Fruit fly (Drosophila melanogaster) whole organism, embryonic: ENCODE measurements around the gene eIF3d2.

Source experiments
- B-H2 ChIP-seq: fragments of 200-800 bp; sonication (Bioruptor generic); optimal IDR thresholded peaks from 2 replicates; lab custom pipeline; 2018; ENCODE audit warnings: missing biosample characterization, mild to moderate bottlenecking, missing genetic modification characterization
- Bteb2 ChIP-seq: fragments of 200-800 bp; sonication (Bioruptor generic); optimal IDR thresholded peaks from 2 replicates; lab custom pipeline; 2016; ENCODE audit warnings: missing biosample characterization, missing genetic modification characterization
- CG10267 ChIP-seq: fragments of 200-800 bp; sonication (Bioruptor generic); optimal IDR thresholded peaks from 2 replicates; lab custom pipeline; 2018; ENCODE audit warnings: missing biosample characterization, mild to moderate bottlenecking, missing genetic modification characterization, moderate library complexity
- CG11504 ChIP-seq: fragments of 200-800 bp; sonication (Bioruptor generic); optimal IDR thresholded peaks from 3 replicates; lab custom pipeline; 2019; ENCODE audit warnings: missing biosample characterization, mild to moderate bottlenecking, missing genetic modification characterization, moderate library complexity
- CG12236 ChIP-seq: fragments of 200-800 bp; sonication (Bioruptor generic); optimal IDR thresholded peaks from 2 replicates; lab custom pipeline; 2016; ENCODE audit warnings: missing biosample characterization, missing genetic modification characterization
- CG13287 ChIP-seq: fragments of 200-800 bp; sonication (Bioruptor generic); IDR thresholded peaks from 2 replicates; pipeline ENCODE4 v1.3.6; 2022; ENCODE audit warnings: missing biosample characterization, missing genetic modification characterization; ENCODE audit not compliant: partially characterized antibody
- CG14710 ChIP-seq: fragments of 200-800 bp; sonication (Bioruptor generic); optimal IDR thresholded peaks from 3 replicates; lab custom pipeline; 2019; ENCODE audit warnings: missing biosample characterization, mild to moderate bottlenecking, missing genetic modification characterization, moderate library complexity
- CG15696 ChIP-seq: fragments of 200-800 bp; sonication (Bioruptor generic); optimal IDR thresholded peaks from 2 replicates; lab custom pipeline; 2019; ENCODE audit warnings: missing biosample characterization, mild to moderate bottlenecking, missing genetic modification characterization, moderate library complexity
- CG16863 ChIP-seq: fragments of 200-800 bp; sonication (Bioruptor generic); optimal IDR thresholded peaks from 3 replicates; lab custom pipeline; 2016; ENCODE audit warnings: missing biosample characterization, missing genetic modification characterization
- CG18599 ChIP-seq: fragments of 200-800 bp; sonication (Bioruptor generic); optimal IDR thresholded peaks from 3 replicates; lab custom pipeline; 2017; ENCODE audit warnings: missing biosample characterization, missing genetic modification characterization, mild to moderate bottlenecking, moderate library complexity, missing genetic modification reagents
- CG2129 ChIP-seq: fragments of 200-800 bp; sonication (Bioruptor generic); IDR thresholded peaks from 2 replicates; pipeline ENCODE4 v1.3.6; 2022; ENCODE audit warnings: missing biosample characterization, missing genetic modification characterization; ENCODE audit not compliant: partially characterized antibody
- CG31224 ChIP-seq: fragments of 200-800 bp; sonication (Bioruptor generic); IDR thresholded peaks from 2 replicates; pipeline ENCODE4 v1.3.6; 2022; ENCODE audit warnings: missing biosample characterization, missing genetic modification characterization
- CG31388 ChIP-seq: fragments of 200-800 bp; sonication (Bioruptor generic); optimal IDR thresholded peaks from 2 replicates; lab custom pipeline; 2016; ENCODE audit warnings: missing biosample characterization, missing genetic modification characterization
- CG3407 ChIP-seq: fragments of 200-800 bp; sonication (Bioruptor generic); optimal IDR thresholded peaks from 2 replicates; lab custom pipeline; 2018; ENCODE audit warnings: missing biosample characterization, mild to moderate bottlenecking, missing genetic modification characterization
- CG42726 ChIP-seq: fragments of 200-800 bp; sonication (Bioruptor generic); IDR thresholded peaks from 2 replicates; pipeline ENCODE4 v1.3.6; 2022; ENCODE audit warnings: missing biosample characterization, missing genetic modification characterization; ENCODE audit not compliant: partially characterized antibody
- CG8359 ChIP-seq: fragments of 200-800 bp; sonication (Bioruptor generic); optimal IDR thresholded peaks from 2 replicates; lab custom pipeline; 2017; ENCODE audit warnings: missing biosample characterization, mild to moderate bottlenecking, missing genetic modification characterization, borderline replicate concordance
- Camta ChIP-seq: fragments of 200-800 bp; sonication (Bioruptor generic); optimal IDR thresholded peaks from 2 replicates; lab custom pipeline; 2016; ENCODE audit warnings: missing biosample characterization, missing genetic modification characterization
- CkIIα-i1 ChIP-seq: fragments of 200-800 bp; sonication (Bioruptor generic); IDR thresholded peaks from 2 replicates; pipeline ENCODE4 v1.3.6; 2022; ENCODE audit warnings: missing biosample characterization, missing genetic modification characterization
- Dip2 ChIP-seq: fragments of 200-800 bp; sonication (Bioruptor generic); IDR thresholded peaks from 2 replicates; pipeline ENCODE4 v1.3.6; 2022; ENCODE audit warnings: missing biosample characterization, missing genetic modification characterization
- Dll ChIP-seq: fragments of 200-800 bp; sonication (Bioruptor generic); IDR thresholded peaks from 4 replicates; pipeline ENCODE4 v1.3.6; 2022; ENCODE audit warnings: missing biosample characterization, missing genetic modification characterization; ENCODE audit not compliant: partially characterized antibody
- HLH54F ChIP-seq: fragments of 200-800 bp; sonication (Bioruptor generic); optimal IDR thresholded peaks from 3 replicates; lab custom pipeline; 2016; ENCODE audit warnings: missing biosample characterization, missing genetic modification characterization
- Hey ChIP-seq: fragments of 200-800 bp; sonication (Bioruptor generic); optimal IDR thresholded peaks from 3 replicates; lab custom pipeline; 2018; ENCODE audit warnings: missing biosample characterization, mild to moderate bottlenecking, missing genetic modification characterization
- Hr3 ChIP-seq: fragments of 200-800 bp; sonication (Bioruptor generic); optimal IDR thresholded peaks from 3 replicates; lab custom pipeline; 2016; ENCODE audit warnings: missing biosample characterization, missing genetic modification characterization
- MTF-1 ChIP-seq: fragments of 200-800 bp; sonication (Bioruptor generic); optimal IDR thresholded peaks from 2 replicates; lab custom pipeline; 2018; ENCODE audit warnings: missing biosample characterization, mild to moderate bottlenecking, missing genetic modification characterization, borderline replicate concordance
- Opbp ChIP-seq: fragments of 200-800 bp; sonication (Bioruptor generic); IDR thresholded peaks from 3 replicates; pipeline ENCODE4 v1.3.6; 2022; ENCODE audit warnings: missing biosample characterization, missing genetic modification characterization; ENCODE audit not compliant: partially characterized antibody
- Rfx ChIP-seq: fragments of 200-800 bp; sonication (Bioruptor generic); IDR thresholded peaks from 2 replicates; pipeline ENCODE4 v1.3.6; 2022; ENCODE audit warnings: missing biosample characterization, missing genetic modification characterization
- Sox100B ChIP-seq: fragments of 200-800 bp; sonication (Bioruptor generic); optimal IDR thresholded peaks from 3 replicates; lab custom pipeline; 2018; ENCODE audit warnings: missing biosample characterization, mild to moderate bottlenecking, missing genetic modification characterization
- Xrp1 ChIP-seq: fragments of 200-800 bp; sonication (Bioruptor generic); IDR thresholded peaks from 2 replicates; pipeline ENCODE4 v1.3.6; 2022; ENCODE audit warnings: missing biosample characterization, missing genetic modification characterization
- YL-1 ChIP-seq: fragments of 200-800 bp; sonication (Bioruptor generic); optimal IDR thresholded peaks from 3 replicates; lab custom pipeline; 2017; ENCODE audit warnings: missing biosample characterization, mild to moderate bottlenecking, missing genetic modification characterization
- abd-A ChIP-seq: fragments of 200-800 bp; sonication (Bioruptor generic); optimal IDR thresholded peaks from 3 replicates; lab custom pipeline; 2019; ENCODE audit warnings: missing biosample characterization, mild to moderate bottlenecking, missing genetic modification characterization, moderate library complexity
- amos ChIP-seq: fragments of 200-800 bp; sonication (Bioruptor generic); IDR thresholded peaks from 2 replicates; pipeline ENCODE4 v1.3.6; 2022; ENCODE audit warnings: missing biosample characterization, missing genetic modification characterization; ENCODE audit not compliant: partially characterized antibody
- ara ChIP-seq: fragments of 200-800 bp; sonication (Bioruptor generic); IDR thresholded peaks from 2 replicates; pipeline ENCODE4 v1.3.6; 2022; ENCODE audit warnings: missing biosample characterization, missing genetic modification characterization
- ash1 ChIP-seq: fragments of 200-800 bp; sonication (Bioruptor generic); optimal IDR thresholded peaks from 2 replicates; lab custom pipeline; 2018; ENCODE audit warnings: missing biosample characterization, mild to moderate bottlenecking, missing genetic modification characterization
- az2 ChIP-seq: fragments of 200-800 bp; sonication (Bioruptor generic); optimal IDR thresholded peaks from 3 replicates; lab custom pipeline; 2016; ENCODE audit warnings: missing biosample characterization, missing genetic modification characterization
- br ChIP-seq: fragments of >200 bp; optimal IDR thresholded peaks from 2 replicates; lab custom pipeline; 2017
- croc ChIP-seq: fragments of 200-800 bp; sonication (Bioruptor generic); conservative IDR thresholded peaks from 3 replicates; pipeline ENCODE4 v1.3.6; 2022; ENCODE audit warnings: missing biosample characterization, missing genetic modification characterization
- dati ChIP-seq: fragments of 200-800 bp; sonication (Bioruptor generic); IDR thresholded peaks from 2 replicates; pipeline ENCODE4 v1.3.6; 2022; ENCODE audit warnings: missing biosample characterization, missing genetic modification characterization
- dmrt11E ChIP-seq: fragments of 200-800 bp; sonication (Bioruptor generic); optimal IDR thresholded peaks from 3 replicates; lab custom pipeline; 2018; ENCODE audit warnings: missing biosample characterization, mild to moderate bottlenecking, missing genetic modification characterization, moderate library complexity
- ems ChIP-seq: fragments of 200-800 bp; sonication (Bioruptor generic); optimal IDR thresholded peaks from 3 replicates; lab custom pipeline; 2016; ENCODE audit warnings: missing biosample characterization, missing genetic modification characterization
- gro ChIP-seq: fragments of 200-800 bp; sonication (Bioruptor generic); optimal IDR thresholded peaks from 2 replicates; lab custom pipeline; 2016; ENCODE audit warnings: missing biosample characterization, missing genetic modification characterization
- gt ChIP-seq: fragments of 200-800 bp; sonication (Bioruptor generic); IDR thresholded peaks from 2 replicates; pipeline ENCODE4 v1.3.6; 2022; ENCODE audit warnings: missing biosample characterization, missing genetic modification characterization
- klu ChIP-seq: fragments of 200-800 bp; sonication (Bioruptor generic); IDR thresholded peaks from 2 replicates; pipeline ENCODE4 v1.3.6; 2022; ENCODE audit warnings: missing biosample characterization, missing genetic modification characterization
- lilli ChIP-seq: fragments of 200-800 bp; sonication (Bioruptor generic); optimal IDR thresholded peaks from 3 replicates; lab custom pipeline; 2016; ENCODE audit warnings: missing biosample characterization, missing genetic modification characterization
- nerfin-2 ChIP-seq: fragments of 200-800 bp; sonication (Bioruptor generic); IDR thresholded peaks from 2 replicates; pipeline ENCODE4 v1.3.6; 2022; ENCODE audit warnings: missing biosample characterization, missing genetic modification characterization; ENCODE audit not compliant: partially characterized antibody
- psq ChIP-seq: fragments of 200-800 bp; sonication (Bioruptor generic); optimal IDR thresholded peaks from 2 replicates; lab custom pipeline; 2017; ENCODE audit warnings: missing biosample characterization, missing genetic modification characterization
- sc ChIP-seq, 3 experiments: fragments of >200 bp in 2 of 3; fragments of 200-800 bp in 1 of 3; sonication (Bioruptor generic) in 1 of 3; optimal IDR thresholded peaks; 2 replicates in 2 of 3; 3 replicates in 1 of 3; lab custom pipeline; 2017; ENCODE audit warnings: mild to moderate bottlenecking in 1 of 3, missing biosample characterization in 1 of 3, missing genetic modification characterization in 1 of 3, missing genetic modification reagents in 1 of 3
- slou ChIP-seq: fragments of 200-800 bp; sonication (Bioruptor generic); optimal IDR thresholded peaks from 3 replicates; lab custom pipeline; 2016; ENCODE audit warnings: missing biosample characterization, missing genetic modification characterization
- stc ChIP-seq: fragments of 200-800 bp; sonication (Bioruptor generic); IDR thresholded peaks from 2 replicates; pipeline ENCODE4 v1.3.6; 2022; ENCODE audit warnings: missing biosample characterization, missing genetic modification characterization
- unc-4 ChIP-seq: fragments of 200-800 bp; sonication (Bioruptor generic); IDR thresholded peaks from 2 replicates; pipeline ENCODE4 v1.3.6; 2022; ENCODE audit warnings: missing biosample characterization, missing genetic modification characterization; ENCODE audit not compliant: partially characterized antibody
- wor ChIP-seq: fragments of 200-800 bp; sonication (Bioruptor generic); IDR thresholded peaks from 2 replicates; pipeline ENCODE4 v1.3.6; 2022; ENCODE audit warnings: missing biosample characterization, missing genetic modification characterization
- zen2 ChIP-seq: fragments of 200-800 bp; sonication (Bioruptor generic); IDR thresholded peaks from 3 replicates; pipeline ENCODE4 v1.3.6; 2022; ENCODE audit warnings: missing biosample characterization, missing genetic modification characterization; ENCODE audit not compliant: partially characterized antibody

The eIF3d2 gene

dm6 chr3R:12219497-12219896 lies 24.7 kb upstream of the eIF3d2 start, which contains the start of gene Cog1 (continued):
- no peak for TF ChIP-seq HLH54F (GFP tag; lab: Kevin White, UChicago)
- no peak for TF ChIP-seq Xrp1
- no peak for TF ChIP-seq CG31224
- TF ChIP-seq CG42726 (GFP tag; lab: Robert Waterston, UW) = no peak
- TF ChIP-seq wor (GFP tag; lab: Robert Waterston, UW) = no peak
- peak; percentile 72 for TF ChIP-seq amos (GFP tag; lab: Robert Waterston, UW)
- TF ChIP-seq abd-A (tag; lab: Kevin White, UChicago) = no peak
- peak; percentile 84 for TF ChIP-seq Dll (GFP tag; lab: Robert Waterston, UW)
- no peak for TF ChIP-seq CG12236
- no peak for TF ChIP-seq br (lab: Kevin White, UChicago)
- TF ChIP-seq Sox100B (GFP tag; lab: Kevin White, UChicago) = no peak
- no peak for TF ChIP-seq CG31388 (GFP tag; lab: Kevin White, UChicago)
- TF ChIP-seq psq (GFP tag; lab: Kevin White, UChicago) = no peak
- no peak for TF ChIP-seq dati (GFP tag; lab: Robert Waterston, UW)
- TF ChIP-seq Camta = no peak
- no peak for TF ChIP-seq ash1 (GFP tag; lab: Kevin White, UChicago)
- TF ChIP-seq Hr3 = no peak
- no peak for TF ChIP-seq CG14710
- no peak for TF ChIP-seq CkIIα-i1 (GFP tag; lab: Robert Waterston, UW)
- TF ChIP-seq MTF-1 (GFP tag; lab: Kevin White, UChicago) = no peak
- TF ChIP-seq CG8359 (GFP tag; lab: Kevin White, UChicago) = no peak
- no peak for TF ChIP-seq CG11504 (tag; lab: Kevin White, UChicago)
- no peak for TF ChIP-seq gro (GFP tag; lab: Kevin White, UChicago)
- peak; percentile 59 for TF ChIP-seq CG2129 (GFP tag; lab: Robert Waterston, UW)
- no peak for TF ChIP-seq CG15696
- TF ChIP-seq gt = no peak
- no peak for TF ChIP-seq CG3407 (GFP tag; lab: Kevin White, UChicago)
- peak; percentile 39 for TF ChIP-seq YL-1 (GFP tag; lab: Kevin White, UChicago)
- no peak for TF ChIP-seq lilli (GFP tag; lab: Kevin White, UChicago)
- no peak for TF ChIP-seq CG10267 (tag; lab: Kevin White, UChicago)
- no peak for TF ChIP-seq Hey
- TF ChIP-seq slou (GFP tag; lab: Kevin White, UChicago) = no peak
- TF ChIP-seq ara (GFP tag; lab: Robert Waterston, UW) = no peak
- TF ChIP-seq croc (GFP tag; lab: Robert Waterston, UW) = no peak
- no peak for TF ChIP-seq ems (GFP tag; lab: Kevin White, UChicago)
- no peak for TF ChIP-seq Bteb2
- no peak for TF ChIP-seq CG16863
- peak; percentile 89 for TF ChIP-seq CG13287 (GFP tag; lab: Robert Waterston, UW)
- TF ChIP-seq klu = no peak
- no peak for TF ChIP-seq CG18599 (GFP tag; lab: Kevin White, UChicago)
- TF ChIP-seq nerfin-2 (GFP tag; lab: Robert Waterston, UW) = no peak
- TF ChIP-seq B-H2 (GFP tag; lab: Kevin White, UChicago) = no peak
- peak; percentile 73; the same call in 2 of the 3 replicates for TF ChIP-seq Opbp
- TF ChIP-seq stc = no peak
- no peak for TF ChIP-seq Dip2
- TF ChIP-seq az2 (GFP tag; lab: Kevin White, UChicago) = no peak
- no peak for TF ChIP-seq Rfx (GFP tag; lab: Robert Waterston, UW)
- TF ChIP-seq dmrt11E = no peak
- peak; percentile 80 for TF ChIP-seq unc-4 (GFP tag; lab: Robert Waterston, UW)
- TF ChIP-seq sc (optimal IDR thresholded peaks at IDR 0.05; lab: Kevin White, UChicago) = no peak
- no peak for TF ChIP-seq sc (GFP tag; optimal IDR thresholded peaks at IDR 0.05; lab: Kevin White, UChicago)
- TF ChIP-seq zen2 (GFP tag; lab: Robert Waterston, UW) = peak; percentile 75
